Worm (Caenorhabditis elegans): ENCODE data around the gene frpr-9.

ce11 chrV:11040020-11040419, 48.1 kb downstream of the frpr-9 start, which contains the start of gene C45B11.9:
- TF ChIP-seq him-1 (tag; optimal IDR thresholded peaks at IDR 0.05) (no peak), dao-5 (tag; optimal IDR thresholded peaks at IDR 0.05) (no peak)

Data from whole organism, L4/young adult.